Fruit fly (Drosophila melanogaster) whole organism, embryonic: ENCODE results near the gene Men.
A peak's percentile ranks its signal among the peaks of the same experiment; 100 is the strongest.

ENCODE experiments used
- CG10147 ChIP-seq: fragments of 200-800 bp; sonication (Bioruptor generic); optimal IDR thresholded peaks from 2 replicates; lab custom pipeline; 2019; ENCODE audit warnings: missing biosample characterization, mild to moderate bottlenecking, missing genetic modification characterization, moderate library complexity
- CG1024 ChIP-seq: fragments of 200-800 bp; sonication (Bioruptor generic); IDR thresholded peaks from 2 replicates; pipeline ENCODE4 v1.3.6; 2022; ENCODE audit warnings: missing biosample characterization, missing genetic modification characterization
- CG10543 ChIP-seq: fragments of 200-800 bp; sonication (Bioruptor generic); optimal IDR thresholded peaks from 3 replicates; lab custom pipeline; 2017; ENCODE audit warnings: missing biosample characterization, mild to moderate bottlenecking, missing genetic modification characterization, moderate library complexity
- CG11456 ChIP-seq: fragments of 200-800 bp; sonication (Bioruptor generic); IDR thresholded peaks from 3 replicates; pipeline ENCODE4 v1.3.6; 2022; ENCODE audit warnings: missing biosample characterization, missing genetic modification characterization
- CG11560 ChIP-seq: fragments of 200-800 bp; sonication (Bioruptor generic); IDR thresholded peaks from 3 replicates; pipeline ENCODE4 v1.3.6; 2022; ENCODE audit warnings: missing biosample characterization, missing genetic modification characterization
- CG13624 ChIP-seq: fragments of 200-800 bp; sonication (Bioruptor generic); optimal IDR thresholded peaks from 2 replicates; lab custom pipeline; 2016; ENCODE audit warnings: missing biosample characterization, missing genetic modification characterization
- CG15073 ChIP-seq: fragments of 200-800 bp; sonication (Bioruptor generic); optimal IDR thresholded peaks from 2 replicates; lab custom pipeline; 2016; ENCODE audit warnings: missing biosample characterization, missing genetic modification characterization
- CG16779 ChIP-seq: fragments of 200-800 bp; sonication (Bioruptor generic); IDR thresholded peaks from 2 replicates; pipeline ENCODE4 v1.3.6; 2022; ENCODE audit warnings: missing biosample characterization, missing genetic modification characterization
- CG17612 ChIP-seq: fragments of 200-800 bp; sonication (Bioruptor generic); IDR thresholded peaks from 2 replicates; pipeline ENCODE4 v1.3.6; 2022; ENCODE audit warnings: missing biosample characterization, missing genetic modification characterization
- CG2116 ChIP-seq: fragments of 200-800 bp; sonication (Bioruptor generic); optimal IDR thresholded peaks from 3 replicates; lab custom pipeline; 2018; ENCODE audit warnings: missing biosample characterization, mild to moderate bottlenecking, missing genetic modification characterization
- CG2129 ChIP-seq: fragments of 200-800 bp; sonication (Bioruptor generic); IDR thresholded peaks from 2 replicates; pipeline ENCODE4 v1.3.6; 2022; ENCODE audit warnings: missing biosample characterization, missing genetic modification characterization; ENCODE audit not compliant: partially characterized antibody
- CG31365 ChIP-seq: fragments of 200-800 bp; sonication (Bioruptor generic); optimal IDR thresholded peaks from 2 replicates; lab custom pipeline; 2018; ENCODE audit warnings: missing biosample characterization, mild to moderate bottlenecking, missing genetic modification characterization
- CG3847 ChIP-seq: fragments of 200-800 bp; sonication (Bioruptor generic); IDR thresholded peaks from 2 replicates; pipeline ENCODE4 v1.3.6; 2022; ENCODE audit warnings: missing biosample characterization, missing genetic modification characterization
- CG3995 ChIP-seq: fragments of 200-800 bp; sonication (Bioruptor generic); optimal IDR thresholded peaks from 3 replicates; lab custom pipeline; 2016; ENCODE audit warnings: missing biosample characterization, missing genetic modification characterization
- CG6654 ChIP-seq: fragments of 200-800 bp; sonication (Bioruptor generic); optimal IDR thresholded peaks from 2 replicates; lab custom pipeline; 2017; ENCODE audit warnings: missing biosample characterization, mild to moderate bottlenecking, missing genetic modification characterization
- CG6854 ChIP-seq: fragments of 200-800 bp; sonication (Bioruptor generic); optimal IDR thresholded peaks from 3 replicates; lab custom pipeline; 2017; ENCODE audit warnings: missing biosample characterization, mild to moderate bottlenecking, missing genetic modification characterization
- CG7372 ChIP-seq: fragments of 200-800 bp; sonication (Bioruptor generic); IDR thresholded peaks from 2 replicates; pipeline ENCODE4 v1.3.6; 2022; ENCODE audit warnings: missing biosample characterization, missing genetic modification characterization
- CG8944 ChIP-seq: fragments of 200-800 bp; sonication (Bioruptor generic); optimal IDR thresholded peaks from 3 replicates; lab custom pipeline; 2016; ENCODE audit warnings: missing biosample characterization, missing genetic modification characterization
- Dp ChIP-seq: fragments of 200-800 bp; sonication (Bioruptor generic); optimal IDR thresholded peaks from 2 replicates; lab custom pipeline; 2018; ENCODE audit warnings: missing biosample characterization, mild to moderate bottlenecking, missing genetic modification characterization, moderate library complexity
- Jarid2 ChIP-seq: fragments of 200-800 bp; sonication (Bioruptor generic); optimal IDR thresholded peaks from 3 replicates; lab custom pipeline; 2017; ENCODE audit warnings: mild to moderate bottlenecking, missing biosample characterization, missing genetic modification reagents, missing genetic modification characterization
- Max ChIP-seq: fragments of 200-800 bp; sonication (Bioruptor generic); optimal IDR thresholded peaks from 2 replicates; lab custom pipeline; 2016; ENCODE audit warnings: missing biosample characterization, mild to moderate bottlenecking, missing genetic modification characterization
- Scr ChIP-seq: fragments of 200-800 bp; sonication (Bioruptor generic); IDR thresholded peaks from 2 replicates; pipeline ENCODE4 v1.3.6; 2022; ENCODE audit warnings: missing biosample characterization, missing genetic modification characterization; ENCODE audit not compliant: partially characterized antibody
- abd-A ChIP-seq: fragments of 200-800 bp; sonication (Bioruptor generic); optimal IDR thresholded peaks from 3 replicates; lab custom pipeline; 2019; ENCODE audit warnings: missing biosample characterization, mild to moderate bottlenecking, missing genetic modification characterization, moderate library complexity
- ase ChIP-seq: fragments of 200-800 bp; sonication (Bioruptor generic); IDR thresholded peaks from 3 replicates; pipeline ENCODE4 v1.3.6; 2022; ENCODE audit warnings: missing biosample characterization, missing genetic modification characterization
- caup ChIP-seq: fragments of 200-800 bp; sonication (Bioruptor generic); optimal IDR thresholded peaks from 3 replicates; lab custom pipeline; 2017; ENCODE audit warnings: missing biosample characterization, mild to moderate bottlenecking, missing genetic modification characterization, moderate library complexity; ENCODE audit not compliant: severe bottlenecking
- cwo ChIP-seq: fragments of 200-800 bp; sonication (Bioruptor generic); optimal IDR thresholded peaks from 3 replicates; lab custom pipeline; 2017; ENCODE audit warnings: missing biosample characterization, missing genetic modification characterization, mild to moderate bottlenecking, moderate library complexity, missing genetic modification reagents
- dm ChIP-seq: fragments of 200-800 bp; sonication (Bioruptor generic); optimal IDR thresholded peaks from 3 replicates; lab custom pipeline; 2016; ENCODE audit warnings: missing biosample characterization, missing genetic modification characterization
- esg ChIP-seq: fragments of 200-800 bp; sonication (Bioruptor generic); conservative IDR thresholded peaks from 2 replicates; pipeline ENCODE4 v1.3.6; 2022; ENCODE audit warnings: missing biosample characterization, missing genetic modification characterization
- exex ChIP-seq: fragments of 200-800 bp; sonication (Bioruptor generic); optimal IDR thresholded peaks from 4 replicates; lab custom pipeline; 2018; ENCODE audit warnings: missing biosample characterization, mild to moderate bottlenecking, missing genetic modification characterization, moderate library complexity
- eyg ChIP-seq: fragments of 200-800 bp; sonication (Bioruptor generic); optimal IDR thresholded peaks from 3 replicates; lab custom pipeline; 2016; ENCODE audit warnings: missing biosample characterization, missing genetic modification characterization
- fru ChIP-seq: fragments of >200 bp; optimal IDR thresholded peaks from 2 replicates; lab custom pipeline; 2017
- gem ChIP-seq: fragments of 200-800 bp; sonication (Bioruptor generic); optimal IDR thresholded peaks from 2 replicates; lab custom pipeline; 2019; ENCODE audit warnings: missing biosample characterization, mild to moderate bottlenecking, missing genetic modification characterization, moderate library complexity
- gt ChIP-seq: fragments of 200-800 bp; sonication (Bioruptor generic); IDR thresholded peaks from 2 replicates; pipeline ENCODE4 v1.3.6; 2022; ENCODE audit warnings: missing biosample characterization, missing genetic modification characterization
- h ChIP-seq: fragments of >200 bp; optimal IDR thresholded peaks from 2 replicates; lab custom pipeline; 2017
- inv ChIP-seq: fragments of 200-800 bp; sonication (Bioruptor generic); IDR thresholded peaks from 2 replicates; pipeline ENCODE4 v1.3.6; 2022; ENCODE audit warnings: missing biosample characterization, missing genetic modification characterization; ENCODE audit not compliant: partially characterized antibody
- kah ChIP-seq: fragments of 200-800 bp; sonication (Bioruptor generic); optimal IDR thresholded peaks from 2 replicates; lab custom pipeline; 2018; ENCODE audit warnings: missing biosample characterization, mild to moderate bottlenecking, missing genetic modification characterization
- klu ChIP-seq: fragments of 200-800 bp; sonication (Bioruptor generic); IDR thresholded peaks from 2 replicates; pipeline ENCODE4 v1.3.6; 2022; ENCODE audit warnings: missing biosample characterization, missing genetic modification characterization
- maf-S ChIP-seq: fragments of 200-800 bp; sonication (Bioruptor generic); optimal IDR thresholded peaks from 2 replicates; lab custom pipeline; 2016; ENCODE audit warnings: missing biosample characterization, missing genetic modification characterization
- oc ChIP-seq: fragments of 200-800 bp; sonication (Bioruptor generic); optimal IDR thresholded peaks from 2 replicates; lab custom pipeline; 2018; ENCODE audit warnings: missing biosample characterization, mild to moderate bottlenecking, missing genetic modification characterization, moderate library complexity
- sr ChIP-seq: fragments of 200-800 bp; sonication (Bioruptor generic); IDR thresholded peaks from 3 replicates; pipeline ENCODE4 v1.3.6; 2022; ENCODE audit warnings: missing biosample characterization, missing genetic modification characterization
- tap ChIP-seq: fragments of 200-800 bp; optimal IDR thresholded peaks from 3 replicates; lab custom pipeline; 2019; ENCODE audit warnings: missing biosample characterization, mild to moderate bottlenecking, missing genetic modification characterization, moderate library complexity
- tll ChIP-seq, 2 experiments: fragments of 200-800 bp in 1 of 2; fragments of >200 bp in 1 of 2; sonication (Bioruptor generic) in 1 of 2; optimal IDR thresholded peaks; 2 replicates each; lab custom pipeline; 2017 to 2019; ENCODE audit warnings: missing biosample characterization in 2 of 2, missing genetic modification characterization in 2 of 2, mild to moderate bottlenecking in 1 of 2, moderate library complexity in 1 of 2
- vnd ChIP-seq: fragments of 200-800 bp; sonication (Bioruptor generic); IDR thresholded peaks from 3 replicates; pipeline ENCODE4 v1.3.6; 2022; ENCODE audit warnings: missing biosample characterization, missing genetic modification characterization; ENCODE audit not compliant: partially characterized antibody
- wek ChIP-seq: fragments of 200-800 bp; sonication (Bioruptor generic); optimal IDR thresholded peaks from 3 replicates; lab custom pipeline; 2018; ENCODE audit warnings: missing biosample characterization, mild to moderate bottlenecking, missing genetic modification characterization, moderate library complexity
- wor ChIP-seq: fragments of 200-800 bp; sonication (Bioruptor generic); IDR thresholded peaks from 2 replicates; pipeline ENCODE4 v1.3.6; 2022; ENCODE audit warnings: missing biosample characterization, missing genetic modification characterization

Gene Men

dm6 chr3R:12697571-12698039 is 24.6 kb downstream of the Men start (continued):
- TF ChIP-seq Max (GFP tag; lab: Kevin White, UChicago) (no peak), h (lab: Kevin White, UChicago) (no peak), CG3995 (no peak), eyg (GFP tag; lab: Kevin White, UChicago) (no peak), CG10543 (GFP tag; lab: Kevin White, UChicago) (peak; percentile 16), esg (no peak), klu (GFP tag; lab: Robert Waterston, UW) (no peak), CG7372 (GFP tag; lab: Robert Waterston, UW) (peak; percentile 53; the same call in 1 of the 2 replicates), CG6654 (GFP tag; lab: Kevin White, UChicago) (no peak), Jarid2 (peak; percentile 46), sr (GFP tag; lab: Robert Waterston, UW) (no peak), CG6854 (GFP tag; lab: Kevin White, UChicago) (no peak), CG13624 (GFP tag; lab: Kevin White, UChicago) (no peak), dm (no peak), wek (no peak), caup (GFP tag; lab: Kevin White, UChicago) (peak; percentile 41), maf-S (GFP tag; lab: Kevin White, UChicago) (no peak), fru (lab: Kevin White, UChicago) (no peak), oc (tag; lab: Kevin White, UChicago) (no peak), CG31365 (tag; lab: Kevin White, UChicago) (no peak), CG2129 (no peak), wor (GFP tag; lab: Robert Waterston, UW) (no peak), abd-A (tag; lab: Kevin White, UChicago) (no peak), tap (no peak), gt (no peak), cwo (no peak), CG11560 (no peak), tll (GFP tag; optimal IDR thresholded peaks at IDR 0.05; lab: Kevin White, UChicago) (peak in 1 of 2 experiments; percentile 2), Scr (peak; percentile 68), inv (GFP tag; lab: Robert Waterston, UW) (peak; percentile 29; the same call in 1 of the 2 replicates), ase (GFP tag; lab: Robert Waterston, UW) (no peak), gem (tag; lab: Kevin White, UChicago) (no peak), Dp (GFP tag; lab: Kevin White, UChicago) (peak; percentile 94), CG2116 (peak; percentile 70), CG15073 (GFP tag; lab: Kevin White, UChicago) (no peak), CG11456 (GFP tag; lab: Robert Waterston, UW) (no peak), CG16779 (GFP tag; lab: Robert Waterston, UW) (no peak), exex (no peak), kah (GFP tag; lab: Kevin White, UChicago) (no peak), CG1024 (no peak)

dm6 chr3R:12697022-12697421 is 25.2 kb downstream of the Men start, which contains the start of gene Past1:
TSS of gene Past1 (plus strand) at chr3R:12697322.
- no peak for TF ChIP-seq vnd (GFP tag; lab: Robert Waterston, UW)
- no peak for TF ChIP-seq CG8944 (GFP tag; lab: Kevin White, UChicago)
- TF ChIP-seq CG17612 (GFP tag; lab: Robert Waterston, UW) = no peak
- TF ChIP-seq CG10147 (GFP tag; lab: Kevin White, UChicago) = no peak
- no peak for TF ChIP-seq CG3847 (GFP tag; lab: Robert Waterston, UW)
- TF ChIP-seq exex = no peak
- TF ChIP-seq gem (tag; lab: Kevin White, UChicago) = no peak
